Worm (Caenorhabditis elegans) whole organism, L3 larva: ENCODE results near the gene C34F6.11.

Experiments
- ceh-16 ChIP-seq: sonication (generic microtip); optimal IDR thresholded peaks from 2 replicates; lab custom pipeline; 2017; ENCODE audit warnings: missing biosample characterization, missing genetic modification characterization
- egl-27 ChIP-seq: sonication (generic microtip); optimal IDR thresholded peaks from 4 replicates; lab custom pipeline; 2017; ENCODE audit warnings: missing biosample characterization, missing genetic modification reagents, missing genetic modification characterization
- elt-2 ChIP-seq: sonication (generic microtip); optimal IDR thresholded peaks from 2 replicates; lab custom pipeline; 2016; ENCODE audit warnings: missing genetic modification reagents, mild to moderate bottlenecking, missing genetic modification characterization, missing compliant biosample characterization
- elt-3 ChIP-seq, 3 experiments: fragments of 150-350 bp in 1 of 3; sonication (generic microtip) in 2 of 3; optimal IDR thresholded peaks; 2 replicates in 2 of 3; 4 replicates in 1 of 3; lab custom pipeline; 2014 to 2017; ENCODE audit warnings: missing biosample characterization in 3 of 3, missing genetic modification characterization in 3 of 3
- lin-39 ChIP-seq: fragments of 150-350 bp; optimal IDR thresholded peaks from 2 replicates; lab custom pipeline; 2018; ENCODE audit warnings: missing biosample characterization, missing genetic modification reagents, missing genetic modification characterization
- mdl-1 ChIP-seq: fragments of 150-350 bp; optimal IDR thresholded peaks from 2 replicates; lab custom pipeline; 2014; ENCODE audit warnings: missing biosample characterization, missing genetic modification characterization
- nfya-1 ChIP-seq: sonication (generic microtip); optimal IDR thresholded peaks from 2 replicates; lab custom pipeline; 2017; ENCODE audit warnings: missing genetic modification characterization, mild to moderate bottlenecking, missing compliant biosample characterization, antibody characterized with exemption, moderate library complexity; ENCODE audit not compliant: insufficient read depth
- nhr-11 ChIP-seq: fragments of 150-350 bp; optimal IDR thresholded peaks from 2 replicates; lab custom pipeline; 2014; ENCODE audit warnings: missing biosample characterization, missing genetic modification characterization
- nhr-237 ChIP-seq: fragments of 150-350 bp; optimal IDR thresholded peaks from 2 replicates; lab custom pipeline; 2014; ENCODE audit warnings: missing biosample characterization, missing genetic modification characterization
- nhr-28 ChIP-seq: fragments of 150-350 bp; optimal IDR thresholded peaks from 2 replicates; lab custom pipeline; 2014; ENCODE audit warnings: missing biosample characterization, missing genetic modification characterization
- snpc-4 ChIP-seq: fragments of 150-350 bp; optimal IDR thresholded peaks from 2 replicates; lab custom pipeline; 2014; ENCODE audit warnings: missing biosample characterization, missing genetic modification characterization
- tbx-2 ChIP-seq: sonication (generic microtip); optimal IDR thresholded peaks from 2 replicates; lab custom pipeline; 2016; ENCODE audit warnings: mild to moderate bottlenecking, missing genetic modification characterization, missing compliant biosample characterization
- unc-39 ChIP-seq: sonication (generic microtip); optimal IDR thresholded peaks from 4 replicates; lab custom pipeline; 2017; ENCODE audit warnings: missing biosample characterization, missing genetic modification characterization
- unc-62 ChIP-seq: fragments of 150-350 bp; sonication (generic microtip); optimal IDR thresholded peaks from 4 replicates; lab custom pipeline; 2014; ENCODE audit warnings: missing biosample characterization, missing genetic modification reagents, missing genetic modification characterization

- TF ChIP-seq lin-39 (tag; lab: Kevin White, UChicago) (no peak), elt-2 (no peak), elt-3 (tag; optimal IDR thresholded peaks at IDR 0.05; lab: Kevin White, UChicago) (no peak), nhr-28 (tag; lab: Kevin White, UChicago) (no peak), unc-62 (GFP tag; lab: Kevin White, UChicago) (no peak), nhr-11 (tag; lab: Kevin White, UChicago) (no peak), ceh-16 (no peak), snpc-4 (no peak), unc-39 (no peak), nfya-1 (tag; lab: Kevin White, UChicago) (no peak), mdl-1 (tag; lab: Kevin White, UChicago) (no peak), tbx-2 (no peak), nhr-237 (tag; lab: Kevin White, UChicago) (no peak), egl-27 (no peak)
Observed at ce11 chrX:11201165-11201564, 2.6 kb downstream of the C34F6.11 start, which contains the start of gene col-179.
